Worm (Caenorhabditis elegans) whole organism, L1 larva: Measurements from ENCODE around the gene rol-8.

Experiments used
- Y116A8C.19 ChIP-seq: sonication (generic microtip); optimal IDR thresholded peaks from 2 replicates; lab custom pipeline; 2016; ENCODE audit warnings: missing compliant biosample characterization, missing genetic modification characterization, borderline replicate concordance
- aha-1 ChIP-seq: fragments of 150-350 bp; optimal IDR thresholded peaks from 2 replicates; lab custom pipeline; 2014; ENCODE audit warnings: missing biosample characterization, missing genetic modification characterization
- ama-1 ChIP-seq: fragments of 150-350 bp; optimal IDR thresholded peaks from 2 replicates; lab custom pipeline; 2014
- fos-1 ChIP-seq: fragments of 150-350 bp; optimal IDR thresholded peaks from 2 replicates; lab custom pipeline; 2014; ENCODE audit warnings: missing biosample characterization, missing genetic modification characterization
- nhr-20 ChIP-seq: sonication (generic microtip); optimal IDR thresholded peaks from 2 replicates; lab custom pipeline; 2016; ENCODE audit warnings: mild to moderate bottlenecking, missing genetic modification characterization, missing compliant biosample characterization
- nhr-237 ChIP-seq: fragments of 150-350 bp; optimal IDR thresholded peaks from 2 replicates; lab custom pipeline; 2014; ENCODE audit warnings: missing biosample characterization, missing genetic modification characterization
- pag-3 ChIP-seq: sonication (generic microtip); optimal IDR thresholded peaks from 2 replicates; lab custom pipeline; 2017; ENCODE audit warnings: missing genetic modification characterization, mild to moderate bottlenecking, missing compliant biosample characterization, antibody characterized with exemption, borderline replicate concordance; ENCODE audit not compliant: insufficient read depth
- sox-4 ChIP-seq: sonication (generic microtip); optimal IDR thresholded peaks from 2 replicates; lab custom pipeline; 2016; ENCODE audit warnings: missing genetic modification characterization, missing compliant biosample characterization
- tlp-1 ChIP-seq: fragments of 150-350 bp; optimal IDR thresholded peaks from 2 replicates; lab custom pipeline; 2014; ENCODE audit warnings: missing biosample characterization, missing genetic modification characterization
- zag-1 ChIP-seq: fragments of 150-350 bp; optimal IDR thresholded peaks from 2 replicates; lab custom pipeline; 2014; ENCODE audit warnings: missing biosample characterization, missing genetic modification characterization
- zip-4 ChIP-seq: fragments of 200-800 bp; sonication (Bioruptor generic); optimal IDR thresholded peaks from 2 replicates; lab custom pipeline; 2018; ENCODE audit warnings: mild to moderate bottlenecking, missing genetic modification characterization, moderate library complexity, missing compliant biosample characterization
- ztf-11 ChIP-seq, 2 experiments: sonication (generic microtip); optimal IDR thresholded peaks; 2 replicates each; lab custom pipeline; 2016 to 2017; ENCODE audit warnings: missing genetic modification characterization in 2 of 2, missing biosample characterization in 1 of 2, missing compliant biosample characterization in 1 of 2

DNA sequence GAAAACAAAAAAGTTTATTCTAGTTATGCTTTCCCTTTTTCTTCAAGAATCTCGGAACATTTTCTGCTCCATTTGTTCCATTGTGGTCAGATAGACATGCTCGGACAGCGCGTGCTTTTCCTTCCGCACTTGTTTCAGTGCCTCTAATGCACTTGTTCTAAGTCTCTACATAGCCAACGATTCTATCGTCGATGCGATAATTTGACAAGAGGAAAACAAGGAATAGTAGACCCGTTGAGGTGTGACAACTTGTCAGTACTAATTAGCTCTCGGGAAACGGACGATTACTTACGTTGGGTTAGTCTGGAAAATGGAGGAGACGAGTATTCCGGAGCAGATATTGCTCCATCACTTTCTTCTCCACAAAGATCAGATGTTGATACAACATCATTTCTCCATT is 44.4 kb downstream of the rol-8 start:
- no peak for TF ChIP-seq sox-4
- TF ChIP-seq Y116A8C.19 (tag; lab: Kevin White, UChicago), result no peak
- no peak for TF ChIP-seq nhr-20 (tag; lab: Kevin White, UChicago)
- no peak for TF ChIP-seq fos-1
- TF ChIP-seq ama-1, result no peak
- TF ChIP-seq nhr-237 (tag; lab: Kevin White, UChicago), result no peak
- TF ChIP-seq tlp-1 (tag; lab: Kevin White, UChicago), result no peak
- no peak for TF ChIP-seq pag-3
- TF ChIP-seq aha-1 (tag; lab: Kevin White, UChicago), result no peak
- TF ChIP-seq zip-4 (GFP tag; lab: Kevin White, UChicago), result no peak
- no peak for TF ChIP-seq zag-1 (tag; lab: Kevin White, UChicago)
- no peak for TF ChIP-seq ztf-11 (tag; optimal IDR thresholded peaks at IDR 0.05; lab: Kevin White, UChicago)
